Fruit fly (Drosophila melanogaster): ENCODE measurements around the gene CG7483.

DNA sequence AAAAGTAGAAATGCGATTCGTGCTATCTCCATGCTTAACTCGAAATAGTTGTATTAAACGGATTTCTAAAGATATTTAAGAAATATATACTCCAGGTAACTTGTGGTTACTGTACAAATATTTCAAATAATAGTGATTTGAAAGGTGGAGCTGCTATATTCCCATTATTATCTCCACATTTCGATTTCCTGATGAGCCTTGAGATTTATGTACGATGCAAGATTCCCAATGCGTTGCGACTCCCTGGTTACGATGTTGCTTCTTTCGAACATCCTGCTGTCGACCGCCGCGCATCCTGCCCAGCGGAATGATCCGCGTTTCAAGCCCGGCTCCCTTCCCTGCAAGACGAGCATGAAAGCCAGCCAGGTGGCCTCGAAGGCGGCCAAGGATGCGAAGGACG is 971 bp upstream of the CG7483 start, which contains the start of the genes CG11694 and CG11698:
- TF ChIP-seq usp (GFP tag; optimal IDR thresholded peaks at IDR 0.05) (no peak), rgr (GFP tag; optimal IDR thresholded peaks at IDR 0.05) (no peak), Hr83 (GFP tag; optimal IDR thresholded peaks at IDR 0.05; ENCODE audit: poor library complexity, severe bottlenecking) (no peak), Hr78 (GFP tag; optimal IDR thresholded peaks at IDR 0.05) (no peak), dl (GFP tag; optimal IDR thresholded peaks at IDR 0.05; ENCODE audit: insufficient read depth in 1 of 2, partially characterized antibody in 2 of 2) (no peak)
